Worm (Caenorhabditis elegans) whole organism, L2 larva: Measurements from ENCODE around the gene klf-1.

Experiments used
- lsy-2 ChIP-seq, 2 experiments: fragments of 150-350 bp in 1 of 2; sonication (generic microtip) in 1 of 2; optimal IDR thresholded peaks; 2 replicates each; lab custom pipeline; 2014 to 2017; ENCODE audit warnings: missing biosample characterization in 2 of 2, missing genetic modification characterization in 2 of 2
- nhr-12 ChIP-seq: fragments of 150-350 bp; optimal IDR thresholded peaks from 2 replicates; lab custom pipeline; 2014; ENCODE audit warnings: missing biosample characterization, missing genetic modification characterization
- skn-1 ChIP-seq: sonication (generic microtip); optimal IDR thresholded peaks from 2 replicates; lab custom pipeline; 2017; ENCODE audit warnings: missing biosample characterization, missing genetic modification characterization

DNA sequence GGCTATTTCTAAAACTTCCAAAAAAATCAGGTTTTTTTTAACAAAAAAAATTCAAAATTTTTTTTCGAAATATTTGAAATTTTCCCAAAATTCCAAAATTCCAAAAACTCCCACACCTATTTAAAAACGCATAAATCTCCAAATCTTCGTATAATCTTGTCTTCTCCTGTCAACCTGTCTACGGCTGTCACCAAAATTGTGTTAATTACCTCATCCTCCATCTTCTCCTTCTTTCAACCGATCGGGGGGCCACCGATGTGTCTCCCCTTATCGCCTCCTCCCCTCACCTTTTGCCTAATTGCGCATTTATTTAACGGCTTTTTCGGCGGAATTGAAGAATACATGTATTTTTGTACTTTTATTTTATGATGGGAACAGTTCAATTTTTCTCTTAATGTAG is 34.2 kb downstream of the klf-1 start:
- no peak for TF ChIP-seq skn-1 (tag; lab: Kevin White, UChicago)
- TF ChIP-seq nhr-12 (tag; lab: Kevin White, UChicago), result no peak
- no peak for TF ChIP-seq lsy-2 (tag; optimal IDR thresholded peaks at IDR 0.05; lab: Kevin White, UChicago)
